Worm (Caenorhabditis elegans) whole organism, early embryonic: ENCODE data around the gene C09F12.3.

Experiments
- ama-1 ChIP-seq: fragments of 150-350 bp; optimal IDR thresholded peaks from 2 replicates; lab custom pipeline; 2014
- ceh-13 ChIP-seq: fragments of 200-800 bp; sonication (Bioruptor generic); optimal IDR thresholded peaks from 2 replicates; lab custom pipeline; 2018; ENCODE audit warnings: mild to moderate bottlenecking, missing genetic modification characterization, missing compliant biosample characterization
- ceh-36 ChIP-seq: sonication (generic microtip); optimal IDR thresholded peaks from 2 replicates; lab custom pipeline; 2016; ENCODE audit warnings: missing genetic modification characterization, inconsistent platforms, missing compliant biosample characterization
- flt-1 ChIP-seq: fragments of 200-800 bp; sonication (Bioruptor generic); IDR thresholded peaks from 2 replicates; pipeline ENCODE4 v1.3.6; 2022; ENCODE audit warnings: missing genetic modification characterization, missing compliant biosample characterization
- sea-1 ChIP-seq: fragments of 200-800 bp; sonication (Bioruptor generic); conservative IDR thresholded peaks from 2 replicates; pipeline ENCODE4 v1.3.6; 2022; ENCODE audit warnings: missing genetic modification characterization, missing compliant biosample characterization
- tra-4 ChIP-seq: sonication (generic microtip); optimal IDR thresholded peaks from 2 replicates; lab custom pipeline; 2017; ENCODE audit warnings: missing genetic modification characterization, missing compliant biosample characterization

DNA sequence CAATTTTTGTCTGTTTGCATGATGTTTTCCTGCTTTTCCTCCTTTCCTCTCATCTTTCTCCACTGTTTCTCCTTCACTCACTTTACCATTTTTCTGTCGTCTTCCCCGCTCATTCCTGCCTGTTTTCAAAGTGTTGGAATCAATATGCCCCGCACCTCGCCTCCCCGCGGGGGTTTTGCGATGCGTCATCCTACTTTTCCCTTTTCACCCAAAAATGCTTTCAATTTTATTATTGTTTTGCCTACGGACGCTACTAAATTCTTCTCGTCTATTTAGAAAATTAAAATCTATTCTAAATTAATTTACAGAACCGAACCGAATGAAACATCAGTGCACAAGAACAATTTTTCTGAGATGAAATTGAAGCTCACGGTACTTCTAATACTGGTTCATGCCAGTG lies 50.5 kb downstream of the C09F12.3 start, which contains the start of gene ver-3:
- TF ChIP-seq ama-1 (lab: Kevin White, UChicago) (no peak), flt-1 (GFP tag; lab: Robert Waterston, UW) (no peak), tra-4 (tag; lab: Kevin White, UChicago) (no peak), ceh-36 (tag; lab: Kevin White, UChicago) (no peak), ceh-13 (GFP tag; lab: Kevin White, UChicago) (no peak), sea-1 (GFP tag; lab: Robert Waterston, UW) (no peak)
